Fruit fly (Drosophila melanogaster): Measurements from ENCODE around the gene udt.

The udt gene

DNA sequence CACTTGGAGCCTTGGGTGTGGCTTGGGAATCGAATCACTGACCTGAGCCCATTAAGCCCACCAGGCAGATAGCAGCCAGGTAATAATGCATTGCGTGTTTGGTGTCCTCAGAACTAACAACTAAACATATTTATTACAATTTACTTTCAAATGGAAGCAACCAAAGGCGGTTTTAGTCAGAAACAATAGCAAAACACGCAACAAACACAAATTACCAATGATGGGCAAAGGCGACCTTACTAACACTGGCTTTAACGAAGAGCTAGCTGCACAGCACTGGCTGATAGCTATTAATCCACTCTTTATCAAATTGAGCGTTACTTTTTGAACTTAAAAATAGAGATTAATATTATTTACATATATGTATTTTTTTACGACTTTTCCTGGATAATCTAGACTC is at the start of gene udt:
Gene udt (minus strand): TSS at position 249 of the 400 bp plus-strand sequence.
- no peak for TF ChIP-seq noc (tag; optimal IDR thresholded peaks at IDR 0.05)

DNA sequence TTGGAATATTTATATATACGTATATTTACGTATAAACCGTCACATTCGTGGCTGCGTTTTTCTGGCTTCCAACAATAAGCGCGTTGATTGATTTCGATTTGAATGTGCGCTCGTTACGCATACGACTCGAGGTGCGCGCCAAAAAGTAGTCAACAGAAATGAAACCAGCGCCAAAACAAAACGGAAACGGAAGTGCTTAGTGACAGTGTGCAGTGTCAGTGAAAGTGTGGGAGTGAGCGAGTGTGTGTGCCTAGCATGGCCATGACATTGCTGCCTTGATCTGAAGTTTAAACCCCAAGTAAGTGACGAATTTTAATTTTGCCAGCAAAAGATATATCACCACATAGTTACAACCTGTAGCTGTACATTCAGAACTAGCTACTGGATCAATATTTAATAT is 40.6 kb upstream of the udt start, which contains the start of gene CG34355:
Gene CG34355 (plus strand): TSS at position 192 of the 400 bp plus-strand sequence.
- TF ChIP-seq noc (tag; optimal IDR thresholded peaks at IDR 0.05), result no peak

DNA sequence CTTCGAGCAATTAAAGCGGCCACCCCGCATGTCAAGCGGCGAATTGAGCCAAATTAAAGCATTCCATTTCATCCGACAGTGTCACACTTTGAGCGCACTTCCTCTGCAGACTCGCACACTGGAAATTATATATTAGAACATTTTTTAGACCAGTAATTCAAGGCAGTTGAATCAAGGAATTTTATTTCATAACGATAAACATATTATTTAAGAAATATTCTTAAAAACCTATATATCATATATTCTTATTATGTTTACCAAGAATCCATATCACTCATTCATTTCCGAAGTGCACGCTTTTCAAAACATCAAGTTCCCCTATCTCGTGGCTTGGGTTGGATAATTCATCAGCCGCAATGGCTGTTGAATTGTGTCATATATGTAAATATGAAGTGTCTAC is 28.4 kb upstream of the udt start:
- no peak for TF ChIP-seq noc (tag; optimal IDR thresholded peaks at IDR 0.05)

DNA sequence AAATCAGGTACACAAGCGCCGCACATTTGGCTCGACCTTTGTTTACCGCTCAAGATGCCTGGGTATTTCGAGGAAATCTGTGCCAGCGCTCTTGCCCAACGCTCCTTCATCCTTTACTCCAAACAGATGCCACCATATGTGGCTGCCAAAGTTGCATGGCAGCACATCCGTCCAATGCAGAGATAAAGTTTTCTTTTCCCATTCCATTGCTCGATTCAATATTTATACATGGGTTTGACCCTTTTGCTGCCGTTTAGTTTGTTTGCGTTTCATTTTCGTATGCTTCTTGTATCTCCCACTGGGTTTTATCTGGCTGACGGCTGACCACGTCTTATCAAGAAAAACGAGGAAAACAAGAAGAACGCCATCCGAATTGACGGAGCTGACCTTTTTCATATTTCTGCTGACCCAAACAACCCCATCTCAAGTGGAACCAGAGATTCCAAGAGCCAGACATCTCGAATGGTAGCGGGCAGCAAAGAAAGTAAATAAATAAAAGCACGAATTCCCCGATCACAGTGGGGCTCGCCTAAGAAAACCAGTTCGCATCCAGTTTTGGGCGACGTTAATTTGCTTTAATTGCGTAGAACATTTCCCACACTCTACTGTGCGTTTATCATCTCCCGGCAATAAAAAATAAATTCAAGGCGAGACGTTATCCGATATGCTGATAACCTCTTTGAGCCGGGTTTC is 27.6 kb upstream of the udt start:
- no peak for TF ChIP-seq noc (tag; optimal IDR thresholded peaks at IDR 0.05)

DNA sequence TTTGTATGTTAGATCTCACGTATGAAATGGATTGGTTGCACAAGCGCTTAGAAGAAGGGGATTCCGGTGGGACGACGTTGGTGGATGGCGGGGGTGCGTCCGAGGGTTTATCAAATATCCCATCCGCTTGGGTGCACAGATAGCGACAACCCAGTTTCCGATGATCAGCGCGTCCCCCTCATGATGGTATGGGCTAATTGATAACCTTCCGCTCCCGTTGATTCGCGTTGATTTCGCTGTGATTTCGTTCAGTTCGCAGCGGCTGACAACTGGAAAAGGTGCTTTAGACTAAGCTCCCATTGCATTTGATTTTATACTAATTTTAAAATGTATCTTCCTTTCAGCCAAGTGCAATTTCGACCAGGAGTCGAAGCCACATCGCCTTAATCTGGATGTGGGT is 26.5 kb upstream of the udt start:
- TF ChIP-seq noc (tag; optimal IDR thresholded peaks at IDR 0.05), result no peak

DNA sequence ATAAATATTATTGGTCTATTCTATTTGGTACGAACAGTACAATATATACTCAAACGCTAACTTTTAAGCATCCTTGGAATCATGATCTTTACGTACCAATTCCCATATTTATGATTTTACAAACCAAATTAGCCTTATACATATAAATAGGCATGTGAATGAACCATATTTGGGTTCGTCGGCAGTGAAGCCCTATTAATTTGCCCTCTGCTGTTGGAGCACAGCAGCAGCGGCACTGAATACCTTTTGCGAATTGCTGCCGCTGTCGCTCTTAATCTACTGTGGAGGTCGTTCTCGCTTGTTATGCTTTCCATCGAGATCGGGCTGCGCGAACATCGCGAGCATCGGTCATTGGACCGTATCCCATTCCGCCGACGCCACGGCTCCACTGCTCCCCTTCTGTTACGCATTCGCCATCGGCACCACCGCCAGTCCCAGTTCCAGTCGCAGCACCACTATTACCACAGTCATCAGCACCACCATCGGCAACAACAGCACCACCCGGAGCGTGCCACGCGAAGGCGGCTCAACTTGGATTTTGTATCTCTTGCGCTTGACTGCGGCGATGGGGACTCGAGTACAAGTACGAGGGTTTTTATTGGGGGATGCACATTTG is 25.5 kb upstream of the udt start:
- TF ChIP-seq noc (tag; optimal IDR thresholded peaks at IDR 0.05), result peak; percentile 48

DNA sequence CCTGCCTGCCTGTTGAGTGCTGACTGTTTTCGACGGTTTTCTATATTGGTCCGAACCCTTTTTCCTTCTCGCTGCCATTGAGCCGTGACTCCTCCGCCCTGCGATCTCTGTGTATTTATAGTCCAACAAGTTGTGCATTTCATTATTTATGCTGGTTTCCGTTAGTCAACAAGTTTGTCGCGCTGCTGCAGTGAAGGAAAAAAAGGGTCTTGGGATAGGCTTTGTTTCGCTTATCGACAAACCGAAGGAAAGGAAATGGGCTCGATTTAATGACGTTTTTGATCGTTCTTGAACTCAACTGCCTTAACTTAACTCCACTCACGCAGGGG is 24.5 kb upstream of the udt start:
- TF ChIP-seq noc (tag; optimal IDR thresholded peaks at IDR 0.05), result no peak

DNA sequence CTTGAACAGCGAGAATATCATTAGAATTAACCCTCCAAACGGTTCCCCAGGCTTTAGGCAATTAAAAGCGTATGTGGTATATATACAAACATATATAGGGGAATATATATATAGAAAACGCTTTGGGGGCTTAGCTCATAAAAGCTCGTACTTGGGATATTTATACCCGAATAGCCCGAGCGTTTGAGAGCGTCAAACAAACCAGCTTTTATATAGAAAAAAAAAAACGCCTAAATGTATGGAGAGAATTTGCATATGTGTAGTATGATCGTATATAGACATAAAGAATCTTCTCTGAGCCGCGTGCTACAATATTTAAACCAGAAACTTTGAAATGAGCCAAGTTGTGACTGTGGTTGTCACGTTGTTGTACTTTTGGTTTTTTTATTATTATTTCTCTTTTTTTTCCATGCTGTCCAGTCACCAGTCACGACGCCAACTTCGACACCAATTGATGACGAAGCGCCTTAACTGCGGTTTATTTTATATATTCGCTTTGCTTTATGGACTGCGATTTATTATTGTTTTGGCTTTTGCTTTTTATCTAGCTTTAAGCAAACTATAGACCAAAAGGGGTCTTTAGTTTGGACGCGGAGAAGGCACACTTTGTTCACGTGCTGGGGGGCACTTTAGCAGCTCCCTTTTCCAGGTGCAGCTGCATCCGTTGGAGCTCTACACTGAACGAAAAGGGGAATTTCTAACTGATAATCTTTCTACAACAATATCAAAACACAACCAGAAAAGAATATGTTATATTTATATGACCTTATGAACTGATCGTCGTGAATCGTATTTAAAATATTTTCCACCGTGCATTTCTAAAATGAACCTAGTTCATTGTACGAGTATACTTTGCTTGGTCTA is 23.9 kb upstream of the udt start:
- no peak for TF ChIP-seq noc (tag; optimal IDR thresholded peaks at IDR 0.05)

DNA sequence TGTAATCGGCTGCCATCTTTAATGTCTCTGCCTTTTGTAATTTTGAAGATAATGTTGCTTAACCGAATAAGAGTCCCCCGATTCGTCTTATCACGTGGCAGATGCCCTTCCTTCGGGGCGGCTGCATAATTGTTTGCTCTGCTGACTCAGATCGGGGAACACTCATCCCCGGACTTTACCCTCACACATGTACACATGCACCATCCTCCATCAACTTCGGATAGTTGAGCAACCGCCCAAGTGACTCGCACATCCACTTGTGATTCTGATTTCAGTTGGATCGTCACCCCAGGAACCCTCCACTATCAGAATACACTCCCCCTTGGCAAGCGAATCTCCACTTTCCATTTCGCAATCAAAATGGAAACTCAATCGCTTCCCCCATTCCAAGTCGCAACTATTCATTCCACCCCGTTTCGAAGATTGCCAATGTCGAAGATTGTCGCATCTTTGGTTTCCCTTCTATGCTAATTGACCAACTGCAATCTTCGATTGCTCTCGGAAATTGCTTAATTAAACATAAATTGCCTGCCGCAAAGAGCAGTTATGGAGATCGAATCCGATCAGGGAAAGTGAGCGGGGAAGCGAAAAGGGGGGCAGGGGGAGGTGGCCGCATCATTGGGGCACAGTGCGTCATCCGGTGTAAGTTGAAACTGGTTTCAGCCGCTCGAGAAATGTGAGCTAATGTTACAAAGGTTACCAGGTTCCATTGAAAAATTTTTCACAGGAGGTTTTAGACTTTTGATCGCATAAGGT is 22.0 kb upstream of the udt start:
- TF ChIP-seq noc (tag; optimal IDR thresholded peaks at IDR 0.05), result no peak

DNA sequence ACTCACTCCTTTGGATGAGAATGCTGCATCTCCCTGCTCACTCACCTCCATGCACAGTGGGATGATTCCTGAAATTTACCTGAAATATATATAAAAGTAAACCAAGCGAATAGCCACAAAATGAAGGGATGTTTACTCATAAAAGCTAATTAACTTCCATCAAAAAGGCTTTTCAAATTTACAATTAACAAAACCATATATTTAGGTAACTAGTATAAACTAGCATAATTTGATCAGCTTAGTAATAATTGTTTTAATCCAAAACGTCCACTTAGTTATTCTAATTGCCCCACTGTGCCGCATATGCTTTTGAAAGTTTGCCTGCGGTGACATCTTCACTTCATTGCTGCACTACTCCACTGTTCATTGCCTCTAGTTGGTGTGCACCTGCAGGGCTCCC is 20.9 kb upstream of the udt start:
- no peak for TF ChIP-seq noc (tag; optimal IDR thresholded peaks at IDR 0.05)

DNA sequence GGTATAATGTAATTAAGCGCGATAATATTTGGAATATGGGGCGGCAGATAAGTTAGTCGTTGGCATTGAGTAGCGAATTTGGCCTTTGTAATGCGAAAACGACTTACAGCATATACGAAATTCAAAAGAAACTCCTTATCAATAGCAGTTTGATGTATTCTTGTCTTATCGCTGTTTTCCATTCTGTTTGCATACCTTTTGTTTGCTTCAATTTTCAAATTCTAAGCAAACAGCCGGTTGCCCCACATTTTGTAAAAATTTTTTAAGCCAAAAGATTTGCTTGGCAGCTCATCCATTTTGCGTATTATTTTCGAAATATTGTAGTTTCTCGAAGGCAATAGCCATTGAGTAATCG is 20.3 kb upstream of the udt start:
- no peak for TF ChIP-seq noc (tag; optimal IDR thresholded peaks at IDR 0.05)

DNA sequence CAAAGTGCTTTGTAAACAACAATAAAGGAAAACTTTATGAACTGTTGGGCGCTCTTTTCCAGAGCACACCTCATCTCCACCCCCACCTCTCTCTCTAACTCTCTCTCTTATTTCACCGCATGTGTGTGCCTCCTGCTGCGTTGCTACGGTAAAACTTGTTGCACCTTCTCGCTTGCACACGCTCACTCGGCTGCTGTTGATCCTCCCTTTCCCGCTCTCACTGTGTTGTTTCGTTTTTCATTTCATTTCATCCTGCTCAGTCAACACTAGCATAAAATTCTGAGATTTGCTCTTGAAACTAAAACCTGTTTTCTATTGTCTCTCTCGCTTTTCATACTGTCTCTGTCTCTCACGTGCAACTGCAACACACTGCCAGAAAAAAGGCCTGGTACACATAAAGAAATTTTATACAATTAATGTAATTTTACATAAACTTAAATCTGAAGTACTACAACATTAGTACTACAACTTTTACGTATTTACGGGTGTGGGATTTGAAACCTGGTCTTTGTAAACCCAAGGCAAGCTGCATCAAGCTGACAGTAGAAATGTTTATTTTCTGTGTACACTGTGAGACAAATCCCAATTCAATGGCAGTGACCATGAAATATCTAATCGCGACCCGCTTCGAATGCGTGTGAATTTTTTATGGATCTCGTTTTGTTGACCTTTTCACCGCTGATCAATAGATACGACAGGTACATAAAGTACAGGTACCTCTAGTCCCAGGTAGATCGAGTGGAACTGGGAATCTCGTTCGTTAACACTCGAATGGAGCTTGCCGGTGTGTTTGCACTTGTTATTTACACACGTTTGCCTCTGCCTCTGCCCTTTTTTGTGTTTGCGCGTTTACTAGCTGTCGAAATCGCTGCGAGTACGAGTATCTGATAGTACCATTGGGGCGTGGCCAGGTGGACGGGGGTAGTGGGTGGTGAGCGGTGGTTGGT is 19.7 kb upstream of the udt start:
- TF ChIP-seq noc (tag; optimal IDR thresholded peaks at IDR 0.05), result no peak

DNA sequence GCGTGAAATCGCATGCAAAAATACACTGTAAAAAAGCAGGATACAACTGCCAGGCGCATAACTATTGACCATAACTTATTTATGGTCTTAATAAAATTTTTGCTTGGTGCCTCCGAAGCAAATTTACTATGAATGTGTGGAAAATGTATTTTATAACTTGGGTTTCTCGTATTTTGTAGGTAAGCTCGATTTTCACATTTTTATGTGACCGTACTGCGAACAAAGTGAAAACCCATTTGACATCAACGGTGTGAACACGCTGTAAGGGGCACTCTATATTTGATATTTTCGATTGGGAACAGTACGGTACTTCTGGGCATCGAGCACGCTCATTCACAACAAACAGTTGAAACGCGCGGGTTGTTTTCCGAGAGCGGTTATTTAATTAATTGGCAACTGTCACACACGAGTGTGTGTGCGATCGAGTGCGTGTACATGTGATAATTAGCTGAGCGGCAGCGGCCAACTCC is 18.4 kb upstream of the udt start, which contains the start of the genes Nup98-96 and mbc:
Gene Nup98-96 (minus strand): TSS at position 156 of the 470 bp plus-strand sequence.
Gene mbc (plus strand): TSS at position 300 of the 470 bp plus-strand sequence.
- TF ChIP-seq noc (tag; optimal IDR thresholded peaks at IDR 0.05), result peak; percentile 80

DNA sequence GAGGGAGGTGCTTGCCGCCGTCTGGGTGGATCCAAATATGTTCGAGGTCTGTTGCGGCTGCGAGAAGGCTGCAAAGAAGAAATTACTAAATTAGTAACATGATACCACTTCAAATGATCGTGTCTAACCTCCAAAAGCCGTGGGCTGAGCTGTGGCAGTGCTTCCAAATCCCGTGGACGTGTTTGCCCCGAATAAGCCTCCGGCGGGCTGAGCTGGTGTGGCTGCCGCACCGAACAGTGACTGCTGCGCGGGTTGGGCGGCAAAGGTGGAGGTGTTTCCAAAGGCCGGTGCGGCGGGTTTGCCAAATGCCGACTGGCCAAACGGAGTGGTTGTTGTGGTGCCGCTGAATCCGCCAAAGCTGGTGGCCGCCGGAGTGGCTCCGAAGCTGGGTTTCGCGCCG is 17.7 kb upstream of the udt start:
- TF ChIP-seq noc (tag; optimal IDR thresholded peaks at IDR 0.05), result no peak

Data from whole organism, larva.